Fruit fly (Drosophila melanogaster) whole organism, embryonic: ENCODE measurements around the gene CG7173.
A peak's percentile ranks its signal among the peaks of the same experiment; 100 is the strongest.

Source experiments
- ATbp ChIP-seq: fragments of 200-800 bp; sonication (Bioruptor generic); optimal IDR thresholded peaks from 2 replicates; lab custom pipeline; 2017; ENCODE audit warnings: missing biosample characterization, mild to moderate bottlenecking, missing genetic modification characterization, missing genetic modification reagents
- Adf1 ChIP-seq: fragments of 200-800 bp; sonication (Bioruptor generic); IDR thresholded peaks from 2 replicates; pipeline ENCODE4 v1.3.6; 2022; ENCODE audit warnings: missing biosample characterization, missing genetic modification characterization
- Aef1 ChIP-seq: fragments of 200-800 bp; sonication (Bioruptor generic); IDR thresholded peaks from 3 replicates; pipeline ENCODE4 v1.3.6; 2022; ENCODE audit warnings: missing biosample characterization, missing genetic modification characterization
- Atf3 ChIP-seq: fragments of 200-800 bp; sonication (Bioruptor generic); optimal IDR thresholded peaks from 3 replicates; lab custom pipeline; 2016; ENCODE audit warnings: missing biosample characterization, missing genetic modification characterization
- Bdp1 ChIP-seq: fragments of 200-800 bp; sonication (Bioruptor generic); optimal IDR thresholded peaks from 3 replicates; lab custom pipeline; 2016; ENCODE audit warnings: missing biosample characterization, missing genetic modification characterization
- CG10543 ChIP-seq: fragments of 200-800 bp; sonication (Bioruptor generic); optimal IDR thresholded peaks from 3 replicates; lab custom pipeline; 2017; ENCODE audit warnings: missing biosample characterization, mild to moderate bottlenecking, missing genetic modification characterization, moderate library complexity
- CG11504 ChIP-seq: fragments of 200-800 bp; sonication (Bioruptor generic); optimal IDR thresholded peaks from 3 replicates; lab custom pipeline; 2019; ENCODE audit warnings: missing biosample characterization, mild to moderate bottlenecking, missing genetic modification characterization, moderate library complexity
- CG12769 ChIP-seq: fragments of 200-800 bp; sonication (Bioruptor generic); optimal IDR thresholded peaks from 2 replicates; lab custom pipeline; 2019; ENCODE audit warnings: missing biosample characterization, mild to moderate bottlenecking, missing genetic modification characterization, moderate library complexity
- CG14050 ChIP-seq: fragments of 200-800 bp; sonication (Bioruptor generic); IDR thresholded peaks from 3 replicates; pipeline ENCODE4 v1.3.6; 2022; ENCODE audit warnings: missing biosample characterization, missing genetic modification characterization
- CG1602 ChIP-seq: fragments of 200-800 bp; sonication (Bioruptor generic); optimal IDR thresholded peaks from 3 replicates; lab custom pipeline; 2016; ENCODE audit warnings: missing biosample characterization, missing genetic modification characterization
- CG18476 ChIP-seq: fragments of 200-800 bp; sonication (Bioruptor generic); optimal IDR thresholded peaks from 2 replicates; lab custom pipeline; 2016; ENCODE audit warnings: missing biosample characterization, mild to moderate bottlenecking, missing genetic modification characterization
- CG3065 ChIP-seq: fragments of 200-800 bp; sonication (Bioruptor generic); optimal IDR thresholded peaks from 2 replicates; lab custom pipeline; 2016; ENCODE audit warnings: missing biosample characterization, missing genetic modification characterization
- CG31365 ChIP-seq: fragments of 200-800 bp; sonication (Bioruptor generic); optimal IDR thresholded peaks from 2 replicates; lab custom pipeline; 2018; ENCODE audit warnings: missing biosample characterization, mild to moderate bottlenecking, missing genetic modification characterization
- CG4404 ChIP-seq: fragments of 200-800 bp; sonication (Bioruptor generic); IDR thresholded peaks from 2 replicates; pipeline ENCODE4 v1.3.6; 2022; ENCODE audit warnings: missing biosample characterization, missing genetic modification characterization
- CG6683 ChIP-seq: fragments of 200-800 bp; sonication (Bioruptor generic); optimal IDR thresholded peaks from 2 replicates; lab custom pipeline; 2017; ENCODE audit warnings: missing biosample characterization, mild to moderate bottlenecking, missing genetic modification characterization, missing genetic modification reagents
- CG6854 ChIP-seq: fragments of 200-800 bp; sonication (Bioruptor generic); optimal IDR thresholded peaks from 3 replicates; lab custom pipeline; 2017; ENCODE audit warnings: missing biosample characterization, mild to moderate bottlenecking, missing genetic modification characterization
- CG7556 ChIP-seq: fragments of 200-800 bp; sonication (Bioruptor generic); optimal IDR thresholded peaks from 2 replicates; lab custom pipeline; 2017; ENCODE audit warnings: missing biosample characterization, mild to moderate bottlenecking, missing genetic modification characterization
- CG7786 ChIP-seq: fragments of 200-800 bp; sonication (Bioruptor generic); optimal IDR thresholded peaks from 2 replicates; lab custom pipeline; 2016; ENCODE audit warnings: missing biosample characterization, missing genetic modification characterization
- CG8089 ChIP-seq: fragments of 200-800 bp; sonication (Bioruptor generic); optimal IDR thresholded peaks from 3 replicates; lab custom pipeline; 2016; ENCODE audit warnings: missing biosample characterization, missing genetic modification characterization
- CG8359 ChIP-seq: fragments of 200-800 bp; sonication (Bioruptor generic); optimal IDR thresholded peaks from 2 replicates; lab custom pipeline; 2017; ENCODE audit warnings: missing biosample characterization, mild to moderate bottlenecking, missing genetic modification characterization, borderline replicate concordance
- CG8478 ChIP-seq: fragments of >200 bp; optimal IDR thresholded peaks from 2 replicates; lab custom pipeline; 2018
- CG8765 ChIP-seq: fragments of 200-800 bp; sonication (Bioruptor generic); IDR thresholded peaks from 2 replicates; pipeline ENCODE4 v1.3.6; 2022; ENCODE audit warnings: missing biosample characterization, missing genetic modification characterization
- Doc2 ChIP-seq: fragments of 200-800 bp; sonication (Bioruptor generic); IDR thresholded peaks from 2 replicates; pipeline ENCODE4 v1.3.6; 2022; ENCODE audit warnings: missing biosample characterization, missing genetic modification characterization
- Dp ChIP-seq: fragments of 200-800 bp; sonication (Bioruptor generic); optimal IDR thresholded peaks from 2 replicates; lab custom pipeline; 2018; ENCODE audit warnings: missing biosample characterization, mild to moderate bottlenecking, missing genetic modification characterization, moderate library complexity
- Drgx ChIP-seq: fragments of 200-800 bp; sonication (Bioruptor generic); IDR thresholded peaks from 2 replicates; pipeline ENCODE4 v1.3.6; 2022; ENCODE audit warnings: missing biosample characterization, missing genetic modification characterization
- Ets65A ChIP-seq: fragments of 200-800 bp; sonication (Bioruptor generic); peaks from one replicate; lab custom pipeline; 2016; ENCODE audit warnings: missing biosample characterization, missing genetic modification characterization
- NK7.1 ChIP-seq: fragments of 200-800 bp; sonication (Bioruptor generic); optimal IDR thresholded peaks from 3 replicates; lab custom pipeline; 2016; ENCODE audit warnings: missing biosample characterization, missing genetic modification characterization
- Rfx ChIP-seq: fragments of 200-800 bp; sonication (Bioruptor generic); IDR thresholded peaks from 2 replicates; pipeline ENCODE4 v1.3.6; 2022; ENCODE audit warnings: missing biosample characterization, missing genetic modification characterization
- Sox102F ChIP-seq: fragments of 200-800 bp; sonication (Bioruptor generic); optimal IDR thresholded peaks from 2 replicates; lab custom pipeline; 2018; ENCODE audit warnings: missing biosample characterization, mild to moderate bottlenecking, missing genetic modification characterization, moderate library complexity
- Spps ChIP-seq: fragments of 200-800 bp; sonication (Bioruptor generic); optimal IDR thresholded peaks from 2 replicates; lab custom pipeline; 2018; ENCODE audit warnings: missing biosample characterization, mild to moderate bottlenecking, missing genetic modification characterization
- YL-1 ChIP-seq: fragments of 200-800 bp; sonication (Bioruptor generic); optimal IDR thresholded peaks from 3 replicates; lab custom pipeline; 2017; ENCODE audit warnings: missing biosample characterization, mild to moderate bottlenecking, missing genetic modification characterization
- ab ChIP-seq: fragments of 200-800 bp; sonication (Bioruptor generic); optimal IDR thresholded peaks from 2 replicates; lab custom pipeline; 2016; ENCODE audit warnings: missing biosample characterization, missing genetic modification characterization
- bowl ChIP-seq: fragments of 200-800 bp; sonication (Bioruptor generic); IDR thresholded peaks from 2 replicates; pipeline ENCODE4 v1.3.6; 2022; ENCODE audit warnings: missing biosample characterization, missing genetic modification characterization
- btn ChIP-seq: fragments of 200-800 bp; sonication (Bioruptor generic); optimal IDR thresholded peaks from 2 replicates; lab custom pipeline; 2016; ENCODE audit warnings: missing biosample characterization, missing genetic modification characterization
- corto ChIP-seq: fragments of 200-800 bp; sonication (Bioruptor generic); optimal IDR thresholded peaks from 2 replicates; lab custom pipeline; 2016; ENCODE audit warnings: missing biosample characterization, mild to moderate bottlenecking, missing genetic modification characterization, moderate library complexity
- en ChIP-seq: fragments of 200-800 bp; sonication (Bioruptor generic); optimal IDR thresholded peaks from 2 replicates; lab custom pipeline; 2016; ENCODE audit warnings: missing biosample characterization, missing genetic modification characterization
- ftz-f1 ChIP-seq: fragments of 200-800 bp; sonication (Bioruptor generic); optimal IDR thresholded peaks from 2 replicates; lab custom pipeline; 2016; ENCODE audit warnings: missing biosample characterization, missing genetic modification characterization
- her ChIP-seq: fragments of 200-800 bp; sonication (Bioruptor generic); optimal IDR thresholded peaks from 2 replicates; lab custom pipeline; 2016; ENCODE audit warnings: missing biosample characterization, missing genetic modification characterization
- jigr1 ChIP-seq: fragments of 200-800 bp; sonication (Bioruptor generic); IDR thresholded peaks from 3 replicates; pipeline ENCODE4 v1.3.6; 2022; ENCODE audit warnings: missing biosample characterization, missing genetic modification characterization
- lab ChIP-seq: fragments of 200-800 bp; sonication (Bioruptor generic); optimal IDR thresholded peaks from 3 replicates; lab custom pipeline; 2017; ENCODE audit warnings: missing biosample characterization, missing genetic modification characterization, mild to moderate bottlenecking, moderate library complexity, missing genetic modification reagents
- lola ChIP-seq, 3 experiments: fragments of >200 bp in 2 of 3; fragments of 200-800 bp in 1 of 3; sonication (Bioruptor generic) in 1 of 3; optimal IDR thresholded peaks; 2 replicates each; lab custom pipeline; 2017 to 2019; ENCODE audit warnings: missing biosample characterization in 3 of 3, missing genetic modification characterization in 3 of 3, mild to moderate bottlenecking in 1 of 3, moderate library complexity in 1 of 3
- mam ChIP-seq: fragments of 200-800 bp; sonication (Bioruptor generic); optimal IDR thresholded peaks from 3 replicates; lab custom pipeline; 2016; ENCODE audit warnings: missing biosample characterization, missing genetic modification characterization
- mld ChIP-seq: fragments of 200-800 bp; sonication (Bioruptor generic); IDR thresholded peaks from 3 replicates; pipeline ENCODE4 v1.3.6; 2022; ENCODE audit warnings: missing biosample characterization, missing genetic modification characterization; ENCODE audit not compliant: partially characterized antibody
- oc ChIP-seq: fragments of 200-800 bp; sonication (Bioruptor generic); optimal IDR thresholded peaks from 2 replicates; lab custom pipeline; 2018; ENCODE audit warnings: missing biosample characterization, mild to moderate bottlenecking, missing genetic modification characterization, moderate library complexity
- odd ChIP-seq: fragments of 200-800 bp; sonication (Bioruptor generic); optimal IDR thresholded peaks from 2 replicates; lab custom pipeline; 2017; ENCODE audit warnings: missing biosample characterization, mild to moderate bottlenecking, missing genetic modification characterization
- p53 ChIP-seq: fragments of 200-800 bp; sonication (Bioruptor generic); optimal IDR thresholded peaks from 2 replicates; lab custom pipeline; 2016; ENCODE audit warnings: missing biosample characterization, missing genetic modification characterization
- pb ChIP-seq: fragments of 200-800 bp; sonication (Bioruptor generic); optimal IDR thresholded peaks from 3 replicates; lab custom pipeline; 2016; ENCODE audit warnings: missing biosample characterization, missing genetic modification characterization
- rib ChIP-seq: fragments of 200-800 bp; sonication (Bioruptor generic); IDR thresholded peaks from 2 replicates; pipeline ENCODE4 v1.3.6; 2022; ENCODE audit warnings: missing biosample characterization, missing genetic modification characterization
- slbo ChIP-seq: fragments of 200-800 bp; sonication (Bioruptor generic); IDR thresholded peaks from 2 replicates; pipeline ENCODE4 v1.3.6; 2022; ENCODE audit warnings: missing biosample characterization, missing genetic modification characterization
- slp2 ChIP-seq: fragments of 200-800 bp; sonication (Bioruptor generic); optimal IDR thresholded peaks from 2 replicates; lab custom pipeline; 2016; ENCODE audit warnings: missing biosample characterization, missing genetic modification characterization
- tio ChIP-seq: fragments of 200-800 bp; sonication (Bioruptor generic); optimal IDR thresholded peaks from 2 replicates; lab custom pipeline; 2017; ENCODE audit warnings: missing biosample characterization, missing genetic modification characterization, inconsistent platforms
- vnd ChIP-seq: fragments of 200-800 bp; sonication (Bioruptor generic); IDR thresholded peaks from 3 replicates; pipeline ENCODE4 v1.3.6; 2022; ENCODE audit warnings: missing biosample characterization, missing genetic modification characterization; ENCODE audit not compliant: partially characterized antibody
- zen ChIP-seq: fragments of 200-800 bp; sonication (Bioruptor generic); optimal IDR thresholded peaks from 3 replicates; lab custom pipeline; 2018; ENCODE audit warnings: missing biosample characterization, mild to moderate bottlenecking, missing genetic modification characterization, moderate library complexity

The CG7173 gene

dm6 chr3L:21536857-21537256, 21.2 kb downstream of the CG7173 start, which contains the start of gene Rpn10 (continued):
- no peak for TF ChIP-seq Aef1 (GFP tag; lab: Robert Waterston, UW)
- TF ChIP-seq CG6854 (GFP tag; lab: Kevin White, UChicago) = no peak
- TF ChIP-seq CG8359 = no peak
- no peak for TF ChIP-seq CG14050
- no peak for TF ChIP-seq CG8765
- no peak for TF ChIP-seq bowl (GFP tag; lab: Robert Waterston, UW)
- TF ChIP-seq CG6683 (GFP tag; lab: Kevin White, UChicago) = no peak
- no peak for TF ChIP-seq CG3065
- no peak for TF ChIP-seq Sox102F (GFP tag; lab: Kevin White, UChicago)
- TF ChIP-seq NK7.1 = no peak
- TF ChIP-seq CG10543 (GFP tag; lab: Kevin White, UChicago) = no peak
- TF ChIP-seq CG18476 (GFP tag; lab: Kevin White, UChicago) = no peak
- no peak for TF ChIP-seq en (GFP tag; lab: Kevin White, UChicago)
- peak; percentile 71 for TF ChIP-seq YL-1 (GFP tag; lab: Kevin White, UChicago)
- peak in 1 of 3 experiments; percentile 13 for TF ChIP-seq lola (GFP tag; optimal IDR thresholded peaks at IDR 0.05; lab: Kevin White, UChicago)
- TF ChIP-seq Atf3 = no peak
- TF ChIP-seq Dp (GFP tag; lab: Kevin White, UChicago) = peak; percentile 59
- TF ChIP-seq slbo = no peak
- no peak for TF ChIP-seq CG31365 (tag; lab: Kevin White, UChicago)
- TF ChIP-seq oc (tag; lab: Kevin White, UChicago) = no peak
- TF ChIP-seq Adf1 (GFP tag; lab: Robert Waterston, UW) = no peak
- TF ChIP-seq Bdp1 = no peak
- TF ChIP-seq p53 = peak; percentile 31
- no peak for TF ChIP-seq ab (GFP tag; lab: Kevin White, UChicago)
- no peak for TF ChIP-seq CG4404 (GFP tag; lab: Robert Waterston, UW)
- TF ChIP-seq CG1602 (GFP tag; lab: Kevin White, UChicago) = peak; percentile 23
- no peak for TF ChIP-seq Doc2 (GFP tag; lab: Robert Waterston, UW)
- no peak for TF ChIP-seq CG11504 (tag; lab: Kevin White, UChicago)
- TF ChIP-seq vnd (GFP tag; lab: Robert Waterston, UW) = peak; percentile 97
- TF ChIP-seq jigr1 = no peak
- TF ChIP-seq CG8089 (GFP tag; lab: Kevin White, UChicago) = no peak
- TF ChIP-seq ATbp = no peak
- TF ChIP-seq zen (tag; lab: Kevin White, UChicago) = peak; percentile 45
- TF ChIP-seq rib (GFP tag; lab: Robert Waterston, UW) = no peak
- TF ChIP-seq Rfx = peak; percentile 65; the same call in 1 of the 2 replicates
- TF ChIP-seq CG7556 = no peak
- TF ChIP-seq CG7786 (GFP tag; lab: Kevin White, UChicago) = no peak
- TF ChIP-seq CG8478 (lab: Kevin White, UChicago) = no peak
- peak; percentile 93 for TF ChIP-seq mld
- no peak for TF ChIP-seq Drgx
- TF ChIP-seq lab (GFP tag; lab: Kevin White, UChicago) = no peak
- peak; percentile 90 for TF ChIP-seq Ets65A (GFP tag; lab: Kevin White, UChicago)
- no peak for TF ChIP-seq btn (GFP tag; lab: Kevin White, UChicago)
- peak; percentile 38 for TF ChIP-seq mam (GFP tag; lab: Kevin White, UChicago)
- TF ChIP-seq ftz-f1 (GFP tag; lab: Kevin White, UChicago) = no peak
- no peak for TF ChIP-seq corto
- no peak for TF ChIP-seq CG12769 (tag; lab: Kevin White, UChicago)
- TF ChIP-seq pb (GFP tag; lab: Kevin White, UChicago) = no peak
- TF ChIP-seq slp2 (GFP tag; lab: Kevin White, UChicago) = no peak
- TF ChIP-seq odd (GFP tag; lab: Kevin White, UChicago) = no peak
- TF ChIP-seq her (GFP tag; lab: Kevin White, UChicago) = no peak
- TF ChIP-seq Spps (tag; lab: Kevin White, UChicago) = no peak
- TF ChIP-seq tio (GFP tag; lab: Kevin White, UChicago) = no peak
